Worm (Caenorhabditis elegans): ENCODE results near the gene nsy-7.

The nsy-7 gene

ce11 chrIV:8062359-8062758 is 24.1 kb downstream of the nsy-7 start, which contains the start of gene sax-7:
Gene sax-7, plus strand, starts transcription at chrIV:8062659.
- TF ChIP-seq him-1 (tag; optimal IDR thresholded peaks at IDR 0.05) (no peak), W03F9.2 (tag; optimal IDR thresholded peaks at IDR 0.05) (no peak), dao-5 (tag; optimal IDR thresholded peaks at IDR 0.05) (no peak)

- TF ChIP-seq him-1 (tag; optimal IDR thresholded peaks at IDR 0.05) (no peak), W03F9.2 (tag; optimal IDR thresholded peaks at IDR 0.05) (no peak), dao-5 (tag; optimal IDR thresholded peaks at IDR 0.05) (no peak)
Measured at ce11 chrIV:8061267-8061666, 25.2 kb downstream of the nsy-7 start.

ce11 chrIV:8053955-8054354 is 32.5 kb downstream of the nsy-7 start:
- TF ChIP-seq dao-5 (tag; optimal IDR thresholded peaks at IDR 0.05) = no peak
- TF ChIP-seq him-1 (tag; optimal IDR thresholded peaks at IDR 0.05) = no peak
- no peak for TF ChIP-seq W03F9.2 (tag; optimal IDR thresholded peaks at IDR 0.05)

- TF ChIP-seq W03F9.2 (tag; optimal IDR thresholded peaks at IDR 0.05) = no peak
- no peak for TF ChIP-seq him-1 (tag; optimal IDR thresholded peaks at IDR 0.05)
- TF ChIP-seq dao-5 (tag; optimal IDR thresholded peaks at IDR 0.05) = no peak
Measured at ce11 chrIV:8052694-8053093, 33.8 kb downstream of the nsy-7 start.

- TF ChIP-seq him-1 (tag; optimal IDR thresholded peaks at IDR 0.05) (no peak), W03F9.2 (tag; optimal IDR thresholded peaks at IDR 0.05) (no peak), dao-5 (tag; optimal IDR thresholded peaks at IDR 0.05) (no peak)
Measured at ce11 chrIV:8048083-8048482, 38.4 kb downstream of the nsy-7 start.

ce11 chrIV:8044574-8044973 is 41.9 kb downstream of the nsy-7 start, which contains the start of gene nhr-258:
Gene nhr-258, plus strand, starts transcription at chrIV:8044938.
- TF ChIP-seq W03F9.2 (tag; optimal IDR thresholded peaks at IDR 0.05) (no peak), dao-5 (tag; optimal IDR thresholded peaks at IDR 0.05) (no peak), him-1 (tag; optimal IDR thresholded peaks at IDR 0.05) (no peak)

- TF ChIP-seq W03F9.2 (tag; optimal IDR thresholded peaks at IDR 0.05) (no peak), dao-5 (tag; optimal IDR thresholded peaks at IDR 0.05) (no peak), him-1 (tag; optimal IDR thresholded peaks at IDR 0.05) (no peak)
Measured at ce11 chrIV:8043722-8044121, 42.7 kb downstream of the nsy-7 start.

ce11 chrIV:8042897-8043296 is 43.6 kb downstream of the nsy-7 start:
- TF ChIP-seq dao-5 (tag; optimal IDR thresholded peaks at IDR 0.05) = no peak
- no peak for TF ChIP-seq W03F9.2 (tag; optimal IDR thresholded peaks at IDR 0.05)
- no peak for TF ChIP-seq him-1 (tag; optimal IDR thresholded peaks at IDR 0.05)

ce11 chrIV:8042005-8042404 is 44.4 kb downstream of the nsy-7 start:
- no peak for TF ChIP-seq W03F9.2 (tag; optimal IDR thresholded peaks at IDR 0.05)
- TF ChIP-seq him-1 (tag; optimal IDR thresholded peaks at IDR 0.05) = no peak
- TF ChIP-seq dao-5 (tag; optimal IDR thresholded peaks at IDR 0.05) = no peak

ce11 chrIV:8040610-8041317 is 45.7 kb downstream of the nsy-7 start:
- TF ChIP-seq W03F9.2 (tag; optimal IDR thresholded peaks at IDR 0.05) (no peak), him-1 (tag; optimal IDR thresholded peaks at IDR 0.05) (peak; percentile 21), dao-5 (tag; optimal IDR thresholded peaks at IDR 0.05) (no peak)

- TF ChIP-seq dao-5 (tag; optimal IDR thresholded peaks at IDR 0.05) (no peak), W03F9.2 (tag; optimal IDR thresholded peaks at IDR 0.05) (no peak), him-1 (tag; optimal IDR thresholded peaks at IDR 0.05) (no peak)
Measured at ce11 chrIV:8036492-8036891, 50.0 kb downstream of the nsy-7 start.

ce11 chrIV:8034182-8034581 is 52.3 kb downstream of the nsy-7 start:
- TF ChIP-seq him-1 (tag; optimal IDR thresholded peaks at IDR 0.05) (no peak), W03F9.2 (tag; optimal IDR thresholded peaks at IDR 0.05) (no peak), dao-5 (tag; optimal IDR thresholded peaks at IDR 0.05) (no peak)
